Worm (Caenorhabditis elegans) whole organism, L4 larva: ENCODE measurements around the gene lin-13.
A peak's percentile ranks its signal among the peaks of the same experiment; 100 is the strongest.

Source experiments
- D1046.2 ChIP-seq: fragments of 200-800 bp; sonication (Bioruptor generic); IDR thresholded peaks from 2 replicates; pipeline ENCODE4 v1.3.6; 2022; ENCODE audit warnings: missing genetic modification characterization, missing compliant biosample characterization
- F10B5.3 ChIP-seq: sonication (generic microtip); optimal IDR thresholded peaks from 2 replicates; lab custom pipeline; 2016; ENCODE audit warnings: mild to moderate bottlenecking, missing genetic modification characterization, missing compliant biosample characterization
- F37D6.2 ChIP-seq: sonication (generic microtip); optimal IDR thresholded peaks from 2 replicates; lab custom pipeline; 2016; ENCODE audit warnings: mild to moderate bottlenecking, missing genetic modification characterization, missing compliant biosample characterization
- F49E8.2 ChIP-seq: sonication (generic microtip); optimal IDR thresholded peaks from 2 replicates; lab custom pipeline; 2016; ENCODE audit warnings: missing compliant biosample characterization, mild to moderate bottlenecking, missing genetic modification characterization, borderline replicate concordance
- R02D3.7 ChIP-seq: fragments of 150-350 bp; sonication (generic microtip); optimal IDR thresholded peaks from 3 replicates; lab custom pipeline; 2014; ENCODE audit warnings: missing biosample characterization, missing genetic modification characterization
- T26A8.4 ChIP-seq: fragments of 200-800 bp; sonication (Bioruptor generic); IDR thresholded peaks from 2 replicates; pipeline ENCODE4 v1.3.6; 2022; ENCODE audit warnings: missing genetic modification characterization, missing compliant biosample characterization
- Y105C5A.15 ChIP-seq: fragments of 200-800 bp; sonication (Bioruptor generic); IDR thresholded peaks from 2 replicates; pipeline ENCODE4 v1.3.6; 2022; ENCODE audit warnings: missing genetic modification characterization, missing compliant biosample characterization
- Y5F2A.4 ChIP-seq: fragments of 200-800 bp; sonication (Bioruptor generic); optimal IDR thresholded peaks from 2 replicates; lab custom pipeline; 2018; ENCODE audit warnings: mild to moderate bottlenecking, missing genetic modification characterization, missing compliant biosample characterization
- Y75B8A.6 ChIP-seq: fragments of 200-800 bp; sonication (Bioruptor generic); IDR thresholded peaks from 2 replicates; pipeline ENCODE4 v1.3.6; 2022; ENCODE audit warnings: missing genetic modification reagents, missing genetic modification characterization, missing compliant biosample characterization
- ZK337.2 ChIP-seq: fragments of 200-800 bp; sonication (Bioruptor generic); IDR thresholded peaks from 2 replicates; pipeline ENCODE4 v1.3.6; 2022; ENCODE audit warnings: missing genetic modification reagents, missing genetic modification characterization, missing compliant biosample characterization
- aha-1 ChIP-seq: fragments of 150-350 bp; peaks from one replicate; lab custom pipeline; 2014; ENCODE audit warnings: missing biosample characterization, missing genetic modification characterization
- ceh-44 ChIP-seq: fragments of 200-800 bp; sonication (Bioruptor generic); IDR thresholded peaks from 2 replicates; pipeline ENCODE4 v1.3.6; 2022; ENCODE audit warnings: missing genetic modification reagents, missing genetic modification characterization, missing compliant biosample characterization
- ceh-62 ChIP-seq: sonication (generic microtip); optimal IDR thresholded peaks from 2 replicates; lab custom pipeline; 2017; ENCODE audit warnings: missing biosample characterization, missing genetic modification characterization
- ces-1 ChIP-seq: fragments of 150-350 bp; sonication (generic microtip); optimal IDR thresholded peaks from 4 replicates; lab custom pipeline; 2014; ENCODE audit warnings: missing biosample characterization, missing genetic modification reagents, missing genetic modification characterization
- cey-2 ChIP-seq: sonication (generic microtip); optimal IDR thresholded peaks from 3 replicates; lab custom pipeline; 2017; ENCODE audit warnings: missing genetic modification characterization, mild to moderate bottlenecking, missing compliant biosample characterization, antibody characterized with exemption, borderline replicate concordance; ENCODE audit not compliant: insufficient read depth
- ctbp-1 ChIP-seq: fragments of 200-800 bp; sonication (Bioruptor generic); IDR thresholded peaks from 2 replicates; pipeline ENCODE4 v1.3.6; 2022; ENCODE audit warnings: missing genetic modification reagents, missing genetic modification characterization, missing compliant biosample characterization
- daf-12 ChIP-seq: fragments of 150-350 bp; optimal IDR thresholded peaks from 2 replicates; lab custom pipeline; 2014; ENCODE audit warnings: missing biosample characterization, missing genetic modification reagents, missing genetic modification characterization
- daf-19 ChIP-seq: fragments of 200-800 bp; sonication (Bioruptor generic); conservative IDR thresholded peaks from 2 replicates; pipeline ENCODE4 v1.3.6; 2022; ENCODE audit warnings: missing genetic modification characterization, missing compliant biosample characterization
- daf-8 ChIP-seq: fragments of 200-800 bp; sonication (Bioruptor generic); IDR thresholded peaks from 2 replicates; pipeline ENCODE4 v1.3.6; 2022; ENCODE audit warnings: missing genetic modification characterization, missing compliant biosample characterization
- dmd-9 ChIP-seq: fragments of 200-800 bp; sonication (Bioruptor generic); IDR thresholded peaks from 2 replicates; pipeline ENCODE4 v1.3.6; 2022; ENCODE audit warnings: missing genetic modification reagents, missing genetic modification characterization, missing compliant biosample characterization
- dpl-1 ChIP-seq: fragments of 150-350 bp; optimal IDR thresholded peaks from 2 replicates; lab custom pipeline; 2014; ENCODE audit warnings: missing biosample characterization, missing genetic modification reagents, missing genetic modification characterization
- duxl-1 ChIP-seq: sonication (generic microtip); optimal IDR thresholded peaks from 2 replicates; lab custom pipeline; 2016; ENCODE audit warnings: mild to moderate bottlenecking, missing genetic modification characterization, moderate library complexity, missing compliant biosample characterization; ENCODE audit not compliant: poor library complexity
- dve-1 ChIP-seq: sonication (generic microtip); optimal IDR thresholded peaks from 2 replicates; lab custom pipeline; 2017; ENCODE audit warnings: antibody characterized with exemption, mild to moderate bottlenecking, missing genetic modification characterization, missing compliant biosample characterization; ENCODE audit not compliant: insufficient read depth
- fkh-10 ChIP-seq: fragments of 150-350 bp; optimal IDR thresholded peaks from 2 replicates; lab custom pipeline; 2014; ENCODE audit warnings: missing biosample characterization, missing genetic modification reagents, missing genetic modification characterization
- hmg-1.1 ChIP-seq: fragments of 200-800 bp; sonication (Bioruptor generic); IDR thresholded peaks from 2 replicates; pipeline ENCODE4 v1.3.6; 2022; ENCODE audit warnings: missing genetic modification reagents, missing genetic modification characterization, missing compliant biosample characterization
- lin-29 ChIP-seq: fragments of 200-800 bp; sonication (Bioruptor generic); IDR thresholded peaks from 2 replicates; pipeline ENCODE4 v1.3.6; 2022; ENCODE audit warnings: missing genetic modification reagents, missing genetic modification characterization, missing compliant biosample characterization
- lin-38 ChIP-seq: fragments of 200-800 bp; sonication (Bioruptor generic); IDR thresholded peaks from 2 replicates; pipeline ENCODE4 v1.3.6; 2022; ENCODE audit warnings: missing genetic modification reagents, missing genetic modification characterization, missing compliant biosample characterization
- lin-39 ChIP-seq: fragments of 150-350 bp; optimal IDR thresholded peaks from 2 replicates; lab custom pipeline; 2014; ENCODE audit warnings: missing biosample characterization, missing genetic modification reagents, missing genetic modification characterization
- mdt-29 ChIP-seq: fragments of 200-800 bp; sonication (Bioruptor generic); IDR thresholded peaks from 2 replicates; pipeline ENCODE4 v1.3.6; 2022; ENCODE audit warnings: missing genetic modification reagents, missing genetic modification characterization, missing compliant biosample characterization
- mep-1 ChIP-seq: fragments of 150-350 bp; sonication (generic microtip); optimal IDR thresholded peaks from 3 replicates; lab custom pipeline; 2014; ENCODE audit warnings: missing biosample characterization, missing genetic modification characterization
- mxl-2 ChIP-seq: fragments of 200-800 bp; sonication (Bioruptor generic); conservative IDR thresholded peaks from 2 replicates; pipeline ENCODE4 v1.3.6; 2022; ENCODE audit warnings: missing genetic modification reagents, missing genetic modification characterization, missing compliant biosample characterization
- mxl-3 ChIP-seq: fragments of 200-800 bp; sonication (Bioruptor generic); optimal IDR thresholded peaks from 2 replicates; lab custom pipeline; 2018; ENCODE audit warnings: mild to moderate bottlenecking, missing genetic modification characterization, missing compliant biosample characterization
- nhr-102 ChIP-seq: sonication (generic microtip); optimal IDR thresholded peaks from 2 replicates; lab custom pipeline; 2016; ENCODE audit warnings: mild to moderate bottlenecking, missing genetic modification characterization, moderate library complexity, missing compliant biosample characterization
- nhr-11 ChIP-seq: fragments of 150-350 bp; optimal IDR thresholded peaks from 2 replicates; lab custom pipeline; 2014; ENCODE audit warnings: missing biosample characterization, missing genetic modification characterization
- nhr-111 ChIP-seq: fragments of 200-800 bp; sonication (Bioruptor generic); optimal IDR thresholded peaks from 2 replicates; lab custom pipeline; 2018; ENCODE audit warnings: mild to moderate bottlenecking, missing genetic modification characterization, missing compliant biosample characterization
- nhr-25 ChIP-seq: sonication (generic microtip); optimal IDR thresholded peaks from 2 replicates; lab custom pipeline; 2017; ENCODE audit warnings: missing genetic modification characterization, mild to moderate bottlenecking, missing compliant biosample characterization, antibody characterized with exemption, moderate library complexity, borderline replicate concordance; ENCODE audit not compliant: insufficient read depth
- nhr-28 ChIP-seq: fragments of 150-350 bp; optimal IDR thresholded peaks from 2 replicates; lab custom pipeline; 2014; ENCODE audit warnings: missing biosample characterization, missing genetic modification characterization
- nhr-42 ChIP-seq: fragments of 200-800 bp; sonication (Bioruptor generic); IDR thresholded peaks from 2 replicates; pipeline ENCODE4 v1.3.6; 2022; ENCODE audit warnings: missing genetic modification characterization, missing compliant biosample characterization
- nhr-77 ChIP-seq: fragments of 150-350 bp; optimal IDR thresholded peaks from 2 replicates; lab custom pipeline; 2014; ENCODE audit warnings: missing biosample characterization, missing genetic modification characterization
- rbr-2 ChIP-seq: sonication (generic microtip); optimal IDR thresholded peaks from 2 replicates; lab custom pipeline; 2016; ENCODE audit warnings: missing genotype, missing genetic modification characterization, missing compliant biosample characterization
- sdz-12 ChIP-seq: fragments of 200-800 bp; sonication (Bioruptor generic); optimal IDR thresholded peaks from 2 replicates; lab custom pipeline; 2018; ENCODE audit warnings: mild to moderate bottlenecking, missing genetic modification characterization, missing compliant biosample characterization
- set-16 ChIP-seq: fragments of 200-800 bp; sonication (Bioruptor generic); IDR thresholded peaks from 2 replicates; pipeline ENCODE4 v1.3.6; 2022; ENCODE audit warnings: missing genetic modification reagents, missing genetic modification characterization, missing compliant biosample characterization
- snpc-4 ChIP-seq: fragments of 150-350 bp; optimal IDR thresholded peaks from 2 replicates; lab custom pipeline; 2014; ENCODE audit warnings: missing biosample characterization, missing genetic modification characterization
- spr-1 ChIP-seq: sonication (generic microtip); optimal IDR thresholded peaks from 2 replicates; lab custom pipeline; 2016; ENCODE audit warnings: mild to moderate bottlenecking, missing genetic modification characterization, missing compliant biosample characterization
- tag-97 ChIP-seq: fragments of 200-800 bp; sonication (Bioruptor generic); IDR thresholded peaks from 2 replicates; pipeline ENCODE4 v1.3.6; 2022; ENCODE audit warnings: missing genetic modification characterization, missing compliant biosample characterization
- unc-130 ChIP-seq: sonication (generic microtip); optimal IDR thresholded peaks from 2 replicates; lab custom pipeline; 2016; ENCODE audit warnings: missing genetic modification reagents, missing genetic modification characterization, missing compliant biosample characterization
- vab-7 ChIP-seq: fragments of 200-800 bp; sonication (Bioruptor generic); IDR thresholded peaks from 2 replicates; pipeline ENCODE4 v1.3.6; 2022; ENCODE audit warnings: missing genetic modification reagents, missing genetic modification characterization, missing compliant biosample characterization
- ztf-7 ChIP-seq: fragments of 150-350 bp; optimal IDR thresholded peaks from 2 replicates; lab custom pipeline; 2014; ENCODE audit warnings: missing biosample characterization, missing genetic modification characterization

Gene lin-13

ce11 chrIII:7719364-7719936, 10.2 kb upstream of the lin-13 start, which contains the start of gene ncl-1 (continued):
- TF ChIP-seq lin-39 (tag; lab: Kevin White, UChicago) (no peak), nhr-77 (tag; lab: Kevin White, UChicago) (no peak), Y5F2A.4 (GFP tag; lab: Kevin White, UChicago) (no peak), Y105C5A.15 (GFP tag; lab: Robert Waterston, UW) (no peak), fkh-10 (GFP tag; lab: Kevin White, UChicago) (no peak), F10B5.3 (tag; lab: Kevin White, UChicago) (no peak)

DNA sequence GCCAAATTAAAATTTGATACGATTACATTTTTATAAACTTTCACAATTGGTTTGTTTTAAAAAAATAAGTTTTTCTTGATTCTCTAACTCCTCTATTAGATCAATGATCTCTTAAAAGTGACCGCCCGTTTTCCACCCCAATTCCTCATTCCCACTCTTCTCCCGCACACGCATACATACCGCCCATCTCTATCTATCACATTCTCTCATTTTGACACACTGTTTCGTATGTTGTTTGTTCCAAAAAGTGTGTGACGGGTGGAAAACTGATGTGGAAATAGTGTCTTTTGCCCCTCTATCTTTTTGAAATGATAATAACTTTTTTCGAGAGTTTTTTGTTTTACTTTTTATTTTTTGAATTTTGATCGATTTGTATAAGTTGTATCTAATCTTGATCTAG, 9.0 kb upstream of the lin-13 start:
- TF ChIP-seq lin-29 (GFP tag; lab: Robert Waterston, UW) (no peak), nhr-11 (peak; percentile 85), mdt-29 (GFP tag; lab: Robert Waterston, UW) (no peak), set-16 (no peak), vab-7 (GFP tag; lab: Robert Waterston, UW) (no peak), nhr-111 (no peak), sdz-12 (GFP tag; lab: Kevin White, UChicago) (no peak), mxl-3 (GFP tag; lab: Kevin White, UChicago) (peak; percentile 94), ZK337.2 (GFP tag; lab: Robert Waterston, UW) (no peak), ceh-62 (tag; lab: Kevin White, UChicago) (no peak), ces-1 (GFP tag; lab: Kevin White, UChicago) (no peak), fkh-10 (GFP tag; lab: Kevin White, UChicago) (no peak), Y75B8A.6 (GFP tag; lab: Robert Waterston, UW) (no peak), spr-1 (tag; lab: Kevin White, UChicago) (no peak), dmd-9 (GFP tag; lab: Robert Waterston, UW) (no peak), unc-130 (GFP tag; lab: Kevin White, UChicago) (no peak), ztf-7 (peak; percentile 37), duxl-1 (tag; lab: Kevin White, UChicago) (no peak), daf-12 (tag; lab: Kevin White, UChicago) (no peak), dve-1 (tag; lab: Kevin White, UChicago) (peak; percentile 97), F49E8.2 (tag; lab: Kevin White, UChicago) (no peak), mxl-2 (GFP tag; lab: Robert Waterston, UW) (no peak), nhr-77 (tag; lab: Kevin White, UChicago) (peak; percentile 95), hmg-1.1 (peak; percentile 54), tag-97 (GFP tag; lab: Robert Waterston, UW) (no peak), aha-1 (tag; lab: Kevin White, UChicago) (peak; percentile 46), dpl-1 (GFP tag; lab: Kevin White, UChicago) (peak; percentile 53), T26A8.4 (no peak), Y5F2A.4 (GFP tag; lab: Kevin White, UChicago) (no peak), ctbp-1 (GFP tag; lab: Robert Waterston, UW) (no peak), ceh-44 (GFP tag; lab: Robert Waterston, UW) (no peak), snpc-4 (tag; lab: Kevin White, UChicago) (no peak), cey-2 (no peak), nhr-25 (tag; lab: Kevin White, UChicago) (peak; percentile 25), nhr-28 (peak; percentile 100), daf-19 (no peak), rbr-2 (peak; percentile 24), D1046.2 (GFP tag; lab: Robert Waterston, UW) (no peak), nhr-102 (tag; lab: Kevin White, UChicago) (no peak), F10B5.3 (tag; lab: Kevin White, UChicago) (no peak), F37D6.2 (tag; lab: Kevin White, UChicago) (no peak), daf-8 (GFP tag; lab: Robert Waterston, UW) (no peak), mep-1 (tag; lab: Kevin White, UChicago) (peak; percentile 88), nhr-42 (GFP tag; lab: Robert Waterston, UW) (no peak), lin-38 (GFP tag; lab: Robert Waterston, UW) (no peak), R02D3.7 (no peak)
